Fruit fly (Drosophila melanogaster) whole organism, embryonic: ENCODE data around the gene MED18.

Source experiments
- Bteb2 ChIP-seq: fragments of 200-800 bp; sonication (Bioruptor generic); optimal IDR thresholded peaks from 2 replicates; lab custom pipeline; 2016; ENCODE audit warnings: missing biosample characterization, missing genetic modification characterization
- CG11456 ChIP-seq: fragments of 200-800 bp; sonication (Bioruptor generic); IDR thresholded peaks from 3 replicates; pipeline ENCODE4 v1.3.6; 2022; ENCODE audit warnings: missing biosample characterization, missing genetic modification characterization
- CG11504 ChIP-seq: fragments of 200-800 bp; sonication (Bioruptor generic); optimal IDR thresholded peaks from 3 replicates; lab custom pipeline; 2019; ENCODE audit warnings: missing biosample characterization, mild to moderate bottlenecking, missing genetic modification characterization, moderate library complexity
- CG11695 ChIP-seq: fragments of 200-800 bp; sonication (Bioruptor generic); IDR thresholded peaks from 3 replicates; pipeline ENCODE4 v1.3.6; 2022; ENCODE audit warnings: missing biosample characterization, missing genetic modification characterization
- CG12299 ChIP-seq: fragments of 200-800 bp; sonication (Bioruptor generic); optimal IDR thresholded peaks from 2 replicates; lab custom pipeline; 2018; ENCODE audit warnings: missing biosample characterization, mild to moderate bottlenecking, missing genetic modification characterization
- CG12769 ChIP-seq: fragments of 200-800 bp; sonication (Bioruptor generic); optimal IDR thresholded peaks from 2 replicates; lab custom pipeline; 2019; ENCODE audit warnings: missing biosample characterization, mild to moderate bottlenecking, missing genetic modification characterization, moderate library complexity
- CG14050 ChIP-seq: fragments of 200-800 bp; sonication (Bioruptor generic); IDR thresholded peaks from 3 replicates; pipeline ENCODE4 v1.3.6; 2022; ENCODE audit warnings: missing biosample characterization, missing genetic modification characterization
- CG14860 ChIP-seq: fragments of 200-800 bp; sonication (Bioruptor generic); IDR thresholded peaks from 3 replicates; pipeline ENCODE4 v1.3.6; 2022; ENCODE audit warnings: missing biosample characterization, missing genetic modification characterization; ENCODE audit not compliant: partially characterized antibody
- CG15011 ChIP-seq: fragments of 200-800 bp; sonication (Bioruptor generic); optimal IDR thresholded peaks from 3 replicates; lab custom pipeline; 2018; ENCODE audit warnings: missing biosample characterization, mild to moderate bottlenecking, missing genetic modification characterization
- CG15269 ChIP-seq: fragments of 200-800 bp; sonication (Bioruptor generic); optimal IDR thresholded peaks from 2 replicates; lab custom pipeline; 2018; ENCODE audit warnings: missing biosample characterization, mild to moderate bottlenecking, missing genetic modification characterization, moderate library complexity
- CG15601 ChIP-seq: fragments of 200-800 bp; sonication (Bioruptor generic); optimal IDR thresholded peaks from 3 replicates; lab custom pipeline; 2019; ENCODE audit warnings: missing biosample characterization, mild to moderate bottlenecking, missing genetic modification characterization, moderate library complexity
- CG15696 ChIP-seq: fragments of 200-800 bp; sonication (Bioruptor generic); optimal IDR thresholded peaks from 2 replicates; lab custom pipeline; 2019; ENCODE audit warnings: missing biosample characterization, mild to moderate bottlenecking, missing genetic modification characterization, moderate library complexity
- CG1792 ChIP-seq: fragments of 200-800 bp; sonication (Bioruptor generic); optimal IDR thresholded peaks from 2 replicates; lab custom pipeline; 2016; ENCODE audit warnings: missing biosample characterization, missing genetic modification characterization
- CG18619 ChIP-seq: fragments of 200-800 bp; sonication (Bioruptor generic); optimal IDR thresholded peaks from 3 replicates; lab custom pipeline; 2017; ENCODE audit warnings: missing biosample characterization, mild to moderate bottlenecking, missing genetic modification characterization
- CG2116 ChIP-seq: fragments of 200-800 bp; sonication (Bioruptor generic); optimal IDR thresholded peaks from 3 replicates; lab custom pipeline; 2018; ENCODE audit warnings: missing biosample characterization, mild to moderate bottlenecking, missing genetic modification characterization
- CG2202 ChIP-seq: fragments of 200-800 bp; sonication (Bioruptor generic); optimal IDR thresholded peaks from 2 replicates; lab custom pipeline; 2018; ENCODE audit warnings: missing biosample characterization, mild to moderate bottlenecking, missing genetic modification characterization
- CG30020 ChIP-seq: fragments of 200-800 bp; optimal IDR thresholded peaks from 2 replicates; lab custom pipeline; 2019; ENCODE audit warnings: missing biosample characterization, mild to moderate bottlenecking, missing genetic modification characterization, moderate library complexity
- CG43689 ChIP-seq: fragments of 200-800 bp; sonication (Bioruptor generic); IDR thresholded peaks from 2 replicates; pipeline ENCODE4 v1.3.6; 2022; ENCODE audit warnings: missing biosample characterization, missing genetic modification characterization
- CG4707 ChIP-seq: fragments of 200-800 bp; sonication (Bioruptor generic); optimal IDR thresholded peaks from 2 replicates; lab custom pipeline; 2018; ENCODE audit warnings: missing biosample characterization, mild to moderate bottlenecking, missing genetic modification characterization, moderate library complexity
- CG5953 ChIP-seq: fragments of 200-800 bp; sonication (Bioruptor generic); IDR thresholded peaks from 2 replicates; pipeline ENCODE4 v1.3.6; 2022; ENCODE audit warnings: missing biosample characterization, missing genetic modification characterization
- CG6175 ChIP-seq: fragments of 200-800 bp; sonication (Bioruptor generic); IDR thresholded peaks from 3 replicates; pipeline ENCODE4 v1.3.6; 2022; ENCODE audit warnings: missing biosample characterization, missing genetic modification characterization
- CG6854 ChIP-seq: fragments of 200-800 bp; sonication (Bioruptor generic); optimal IDR thresholded peaks from 3 replicates; lab custom pipeline; 2017; ENCODE audit warnings: missing biosample characterization, mild to moderate bottlenecking, missing genetic modification characterization
- D19A ChIP-seq: fragments of 200-800 bp; optimal IDR thresholded peaks from 3 replicates; lab custom pipeline; 2019; ENCODE audit warnings: missing biosample characterization, mild to moderate bottlenecking, missing genetic modification characterization, moderate library complexity
- Dbx ChIP-seq: fragments of 200-800 bp; sonication (Bioruptor generic); IDR thresholded peaks from 3 replicates; pipeline ENCODE4 v1.3.6; 2022; ENCODE audit warnings: missing biosample characterization, missing genetic modification characterization
- Fer3 ChIP-seq: fragments of 200-800 bp; sonication (Bioruptor generic); optimal IDR thresholded peaks from 2 replicates; lab custom pipeline; 2018; ENCODE audit warnings: missing biosample characterization, mild to moderate bottlenecking, missing genetic modification characterization, moderate library complexity
- Gsc ChIP-seq: fragments of 200-800 bp; sonication (Bioruptor generic); IDR thresholded peaks from 2 replicates; pipeline ENCODE4 v1.3.6; 2022; ENCODE audit warnings: missing biosample characterization, missing genetic modification characterization
- Med ChIP-seq: fragments of 200-800 bp; sonication (Bioruptor generic); peaks from one replicate; lab custom pipeline; 2016; ENCODE audit warnings: missing biosample characterization, missing genetic modification characterization, mild to moderate bottlenecking, inconsistent platforms, moderate library complexity
- Mrtf ChIP-seq: fragments of 200-800 bp; sonication (Bioruptor generic); IDR thresholded peaks from 3 replicates; pipeline ENCODE4 v1.3.6; 2022; ENCODE audit warnings: missing biosample characterization, missing genetic modification characterization
- Opbp ChIP-seq: fragments of 200-800 bp; sonication (Bioruptor generic); IDR thresholded peaks from 3 replicates; pipeline ENCODE4 v1.3.6; 2022; ENCODE audit warnings: missing biosample characterization, missing genetic modification characterization; ENCODE audit not compliant: partially characterized antibody
- PHDP ChIP-seq: fragments of 200-800 bp; sonication (Bioruptor generic); optimal IDR thresholded peaks from 3 replicates; lab custom pipeline; 2018; ENCODE audit warnings: missing biosample characterization, mild to moderate bottlenecking, missing genetic modification characterization, moderate library complexity
- ac ChIP-seq: fragments of 200-800 bp; sonication (Bioruptor generic); optimal IDR thresholded peaks from 3 replicates; lab custom pipeline; 2017; ENCODE audit warnings: missing biosample characterization, mild to moderate bottlenecking, missing genetic modification characterization
- amos ChIP-seq: fragments of 200-800 bp; sonication (Bioruptor generic); IDR thresholded peaks from 2 replicates; pipeline ENCODE4 v1.3.6; 2022; ENCODE audit warnings: missing biosample characterization, missing genetic modification characterization; ENCODE audit not compliant: partially characterized antibody
- chif ChIP-seq, 2 experiments: fragments of 200-800 bp; sonication (Bioruptor generic); optimal IDR thresholded peaks; 3 replicates each; lab custom pipeline; 2016; ENCODE audit warnings: missing biosample characterization in 2 of 2, missing genetic modification characterization in 2 of 2
- en ChIP-seq: fragments of 200-800 bp; sonication (Bioruptor generic); optimal IDR thresholded peaks from 2 replicates; lab custom pipeline; 2016; ENCODE audit warnings: missing biosample characterization, missing genetic modification characterization
- ewg ChIP-seq: fragments of 200-800 bp; sonication (Bioruptor generic); optimal IDR thresholded peaks from 3 replicates; lab custom pipeline; 2017; ENCODE audit warnings: mild to moderate bottlenecking, missing biosample characterization, missing genetic modification reagents, missing genetic modification characterization
- fu2 ChIP-seq: fragments of 200-800 bp; sonication (Bioruptor generic); optimal IDR thresholded peaks from 2 replicates; lab custom pipeline; 2016; ENCODE audit warnings: missing biosample characterization, missing genetic modification characterization
- gro ChIP-seq: fragments of 200-800 bp; sonication (Bioruptor generic); optimal IDR thresholded peaks from 2 replicates; lab custom pipeline; 2016; ENCODE audit warnings: missing biosample characterization, missing genetic modification characterization
- nerfin-1 ChIP-seq: fragments of 200-800 bp; sonication (Bioruptor generic); optimal IDR thresholded peaks from 3 replicates; lab custom pipeline; 2019; ENCODE audit warnings: missing biosample characterization, mild to moderate bottlenecking, missing genetic modification characterization, moderate library complexity
- org-1 ChIP-seq: fragments of 200-800 bp; sonication (Bioruptor generic); optimal IDR thresholded peaks from 2 replicates; lab custom pipeline; 2017; ENCODE audit warnings: missing biosample characterization, missing genetic modification characterization
- otp ChIP-seq: fragments of 200-800 bp; sonication (Bioruptor generic); IDR thresholded peaks from 3 replicates; pipeline ENCODE4, ENCODE4 v1.3.6; 2022; ENCODE audit warnings: missing biosample characterization, missing genetic modification characterization
- pb ChIP-seq: fragments of 200-800 bp; sonication (Bioruptor generic); optimal IDR thresholded peaks from 3 replicates; lab custom pipeline; 2016; ENCODE audit warnings: missing biosample characterization, missing genetic modification characterization
- peb ChIP-seq: fragments of 200-800 bp; sonication (Bioruptor generic); IDR thresholded peaks from 2 replicates; pipeline ENCODE4 v1.3.6; 2022; ENCODE audit warnings: missing biosample characterization, missing genetic modification characterization
- run ChIP-seq: fragments of 200-800 bp; sonication (Bioruptor generic); optimal IDR thresholded peaks from 3 replicates; lab custom pipeline; 2018; ENCODE audit warnings: missing biosample characterization, mild to moderate bottlenecking, missing genetic modification characterization
- sc ChIP-seq, 3 experiments: fragments of >200 bp in 2 of 3; fragments of 200-800 bp in 1 of 3; sonication (Bioruptor generic) in 1 of 3; optimal IDR thresholded peaks; 2 replicates in 2 of 3; 3 replicates in 1 of 3; lab custom pipeline; 2017; ENCODE audit warnings: mild to moderate bottlenecking in 1 of 3, missing biosample characterization in 1 of 3, missing genetic modification characterization in 1 of 3, missing genetic modification reagents in 1 of 3
- scrt ChIP-seq: fragments of 200-800 bp; sonication (Bioruptor generic); optimal IDR thresholded peaks from 2 replicates; lab custom pipeline; 2018; ENCODE audit warnings: missing biosample characterization, mild to moderate bottlenecking, missing genetic modification characterization, moderate library complexity
- slbo ChIP-seq: fragments of 200-800 bp; sonication (Bioruptor generic); IDR thresholded peaks from 2 replicates; pipeline ENCODE4 v1.3.6; 2022; ENCODE audit warnings: missing biosample characterization, missing genetic modification characterization
- sug ChIP-seq: fragments of 200-800 bp; optimal IDR thresholded peaks from 2 replicates; lab custom pipeline; 2019; ENCODE audit warnings: missing biosample characterization, mild to moderate bottlenecking, missing genetic modification characterization, moderate library complexity
- tna ChIP-seq: fragments of 200-800 bp; sonication (Bioruptor generic); IDR thresholded peaks from 2 replicates; pipeline ENCODE4 v1.3.6; 2022; ENCODE audit warnings: missing biosample characterization, missing genetic modification characterization; ENCODE audit not compliant: partially characterized antibody
- wek ChIP-seq: fragments of 200-800 bp; sonication (Bioruptor generic); optimal IDR thresholded peaks from 3 replicates; lab custom pipeline; 2018; ENCODE audit warnings: missing biosample characterization, mild to moderate bottlenecking, missing genetic modification characterization, moderate library complexity

Gene MED18

DNA sequence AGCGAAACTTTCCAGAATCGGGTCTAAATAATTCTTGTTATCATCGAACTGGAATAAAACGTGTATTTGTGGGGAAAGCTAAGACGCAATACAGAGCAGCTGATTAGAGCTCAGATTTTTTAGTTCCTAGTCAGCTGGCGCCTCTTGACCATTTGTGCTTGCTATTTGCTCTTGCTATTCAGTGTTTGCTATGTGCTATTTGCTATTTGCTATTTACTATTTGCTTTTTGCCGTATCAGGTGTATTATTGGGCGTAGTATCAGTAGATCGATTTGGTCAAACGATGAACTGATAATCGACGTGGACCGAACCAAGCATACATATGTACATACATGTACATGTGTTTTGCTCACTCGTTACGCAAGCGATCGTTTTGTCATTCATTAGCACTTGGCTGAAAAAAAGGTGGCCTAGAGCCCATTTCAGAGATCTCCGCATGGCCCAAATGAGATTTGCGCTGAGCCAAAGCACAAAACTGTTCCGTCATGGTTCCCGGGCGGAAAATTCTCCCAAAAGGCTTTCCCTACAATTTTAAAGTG, 20.2 kb upstream of the MED18 start (continued):
- peak; percentile 67 for TF ChIP-seq PHDP (tag; lab: Kevin White, UChicago)
- TF ChIP-seq CG11504 (tag; lab: Kevin White, UChicago): peak; percentile 31
- TF ChIP-seq ac: no peak
- no peak for TF ChIP-seq CG30020 (tag; lab: Kevin White, UChicago)
- peak; percentile 15 for TF ChIP-seq ewg
- TF ChIP-seq wek (GFP tag; lab: Kevin White, UChicago): peak; percentile 47
- TF ChIP-seq CG14860 (GFP tag; lab: Robert Waterston, UW): no peak
- TF ChIP-seq en (GFP tag; lab: Kevin White, UChicago): peak; percentile 48
- no peak for TF ChIP-seq Opbp
- TF ChIP-seq CG15269 (tag; lab: Kevin White, UChicago): peak; percentile 33
- TF ChIP-seq amos (GFP tag; lab: Robert Waterston, UW): no peak
- peak; percentile 61; the same call in 1 of the 3 replicates for TF ChIP-seq CG6175
- no peak for TF ChIP-seq CG6854 (GFP tag; lab: Kevin White, UChicago)
- TF ChIP-seq CG14050 (GFP tag; lab: Robert Waterston, UW): 0 out of 3 replicates have a peak, but pooled peaks have one; percentile 17
- TF ChIP-seq CG4707 (GFP tag; lab: Kevin White, UChicago): peak; percentile 1
- peak; percentile 65; the same call in 1 of the 3 replicates for TF ChIP-seq CG11695 (GFP tag; lab: Robert Waterston, UW)
- no peak for TF ChIP-seq CG15696
- peak; percentile 60 for TF ChIP-seq org-1 (GFP tag; lab: Kevin White, UChicago)
- TF ChIP-seq CG15011 (GFP tag; lab: Kevin White, UChicago): peak; percentile 7
- peak; percentile 93 for TF ChIP-seq Med (GFP tag; lab: Kevin White, UChicago)
- peak; percentile 61 for TF ChIP-seq sug
- TF ChIP-seq Bteb2 (GFP tag; lab: Kevin White, UChicago): peak; percentile 22
- peak; percentile 23 for TF ChIP-seq fu2 (GFP tag; lab: Kevin White, UChicago)
- no peak for TF ChIP-seq nerfin-1
- peak; percentile 33; the same call in 1 of the 3 replicates for TF ChIP-seq otp (GFP tag; lab: Robert Waterston, UW)
- TF ChIP-seq Fer3: peak; percentile 62
- peak; percentile 74 for TF ChIP-seq CG12769 (tag; lab: Kevin White, UChicago)
- TF ChIP-seq CG43689 (GFP tag; lab: Robert Waterston, UW): peak; percentile 44; the same call in 1 of the 2 replicates
- TF ChIP-seq Mrtf: no peak
- peak; percentile 34 for TF ChIP-seq CG2202
- TF ChIP-seq chif (GFP tag; optimal IDR thresholded peaks at IDR 0.05; lab: Kevin White, UChicago): peak in 1 of 2 experiments; percentile 66
- peak; percentile 69 for TF ChIP-seq CG18619 (GFP tag; lab: Kevin White, UChicago)
- TF ChIP-seq CG15601 (tag; lab: Kevin White, UChicago): peak; percentile 14
- peak; percentile 57 for TF ChIP-seq gro (GFP tag; lab: Kevin White, UChicago)
- TF ChIP-seq CG2116 (GFP tag; lab: Kevin White, UChicago): peak; percentile 17
- TF ChIP-seq CG12299 (tag; lab: Kevin White, UChicago): peak; percentile 27
- no peak for TF ChIP-seq sc (optimal IDR thresholded peaks at IDR 0.05; lab: Kevin White, UChicago)
- TF ChIP-seq sc (GFP tag; optimal IDR thresholded peaks at IDR 0.05; lab: Kevin White, UChicago): peak; percentile 4
- TF ChIP-seq tna: no peak
- TF ChIP-seq pb: no peak
- peak; percentile 59; the same call in 1 of the 3 replicates for TF ChIP-seq CG11456 (GFP tag; lab: Robert Waterston, UW)
- TF ChIP-seq Gsc (GFP tag; lab: Robert Waterston, UW): no peak
- TF ChIP-seq run: no peak
- TF ChIP-seq Dbx (GFP tag; lab: Robert Waterston, UW): peak; percentile 73; the same call in 2 of the 3 replicates
- no peak for TF ChIP-seq peb
- TF ChIP-seq D19A (tag; lab: Kevin White, UChicago): no peak
- peak; percentile 17 for TF ChIP-seq scrt (GFP tag; lab: Kevin White, UChicago)
- 0 out of 2 replicates have a peak, but pooled peaks have one; percentile 31 for TF ChIP-seq CG5953
- peak; percentile 52 for TF ChIP-seq slbo
- peak; percentile 87 for TF ChIP-seq CG1792
